Worm (Caenorhabditis elegans) whole organism, mixed stage, embryonic: ENCODE measurements around the gene F37C12.21.

Experiments used
- blmp-1 ChIP-seq: fragments of 150-350 bp; optimal IDR thresholded peaks from 2 replicates; lab custom pipeline; 2014; ENCODE audit warnings: missing biosample characterization, missing genetic modification characterization
- ceh-83 ChIP-seq: fragments of 200-800 bp; sonication (Bioruptor generic); optimal IDR thresholded peaks from 2 replicates; lab custom pipeline; 2018; ENCODE audit warnings: mild to moderate bottlenecking, missing genetic modification characterization, missing compliant biosample characterization
- ces-1 ChIP-seq: fragments of 150-350 bp; optimal IDR thresholded peaks from 2 replicates; lab custom pipeline; 2014; ENCODE audit warnings: missing biosample characterization, missing genetic modification reagents, missing genetic modification characterization
- nhr-2 ChIP-seq: fragments of 150-350 bp; optimal IDR thresholded peaks from 2 replicates; lab custom pipeline; 2014; ENCODE audit warnings: missing biosample characterization, missing genetic modification characterization
- snpc-4 ChIP-seq: fragments of 150-350 bp; optimal IDR thresholded peaks from 2 replicates; lab custom pipeline; 2014; ENCODE audit warnings: missing biosample characterization, missing genetic modification characterization
- unc-120 ChIP-seq: sonication (generic microtip); optimal IDR thresholded peaks from 2 replicates; lab custom pipeline; 2017; ENCODE audit warnings: missing genetic modification characterization, missing compliant biosample characterization; ENCODE audit not compliant: poor library complexity, severe bottlenecking
- ztf-11 ChIP-seq: fragments of 150-350 bp; optimal IDR thresholded peaks from 2 replicates; lab custom pipeline; 2014; ENCODE audit warnings: missing biosample characterization, missing genetic modification characterization

DNA sequence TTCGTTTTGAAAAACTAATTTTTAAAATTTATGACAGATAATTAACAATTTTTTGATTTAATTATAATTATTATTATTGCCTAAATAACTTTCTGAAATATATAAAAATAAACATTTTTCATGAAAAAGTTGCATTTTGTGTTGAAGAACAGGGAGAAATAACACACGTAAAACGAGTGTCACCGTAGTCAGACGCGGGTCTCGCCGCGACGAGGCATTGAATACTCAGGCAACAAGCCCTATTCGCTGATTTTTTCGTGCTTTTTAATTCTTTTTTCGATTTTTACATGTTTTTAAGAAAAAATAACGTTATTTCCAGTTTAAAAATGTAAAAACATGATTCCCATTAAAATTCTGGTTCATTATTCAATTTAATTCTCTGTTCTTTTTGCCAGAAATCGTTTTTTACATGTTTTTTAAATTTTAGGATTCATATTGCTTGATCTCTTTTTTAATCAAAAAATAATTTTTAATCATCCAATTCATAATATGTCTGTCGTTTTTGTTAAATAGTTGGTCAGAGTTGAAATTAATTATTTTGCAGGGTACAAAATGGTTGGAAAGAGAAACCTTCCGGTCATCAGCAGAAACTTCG, 19.8 kb downstream of the F37C12.21 start, which contains the start of gene rpl-6:
- no peak for TF ChIP-seq nhr-2 (tag; lab: Kevin White, UChicago)
- TF ChIP-seq ces-1 (GFP tag; lab: Kevin White, UChicago) = peak; percentile 64
- no peak for TF ChIP-seq blmp-1 (tag; lab: Kevin White, UChicago)
- TF ChIP-seq ztf-11 (tag; lab: Kevin White, UChicago) = no peak
- TF ChIP-seq unc-120 = peak; percentile 67
- no peak for TF ChIP-seq ceh-83 (GFP tag; lab: Kevin White, UChicago)
- TF ChIP-seq snpc-4 (tag; lab: Kevin White, UChicago) = no peak
